Fruit fly (Drosophila melanogaster) whole organism, adult: Measurements from ENCODE around the gene CG6901.

ENCODE experiments used
- CG33017 ChIP-seq: fragments of 200-800 bp; sonication (Bioruptor generic); optimal IDR thresholded peaks from 2 replicates; lab custom pipeline; 2018; ENCODE audit warnings: missing biosample characterization, mild to moderate bottlenecking, missing genetic modification characterization, moderate library complexity
- tj ChIP-seq: fragments of 200-800 bp; sonication (Bioruptor generic); optimal IDR thresholded peaks from 3 replicates; lab custom pipeline; 2017; ENCODE audit warnings: missing biosample characterization, mild to moderate bottlenecking, missing genetic modification characterization, moderate library complexity

- no peak for TF ChIP-seq tj (GFP tag; lab: Kevin White, UChicago)
- no peak for TF ChIP-seq CG33017 (tag; lab: Kevin White, UChicago)
These were observed 11.6 kb downstream of the CG6901 start for dm6 chr3R:16334797-16335196.
